Worm (Caenorhabditis elegans) whole organism, L4 larva: ENCODE data around the gene his-38.

ENCODE experiments used
- F49E8.2 ChIP-seq: sonication (generic microtip); optimal IDR thresholded peaks from 2 replicates; lab custom pipeline; 2016; ENCODE audit warnings: missing compliant biosample characterization, mild to moderate bottlenecking, missing genetic modification characterization, borderline replicate concordance
- aha-1 ChIP-seq: fragments of 150-350 bp; peaks from one replicate; lab custom pipeline; 2014; ENCODE audit warnings: missing biosample characterization, missing genetic modification characterization
- dpl-1 ChIP-seq: fragments of 150-350 bp; optimal IDR thresholded peaks from 2 replicates; lab custom pipeline; 2014; ENCODE audit warnings: missing biosample characterization, missing genetic modification reagents, missing genetic modification characterization
- lin-13 ChIP-seq: fragments of 150-350 bp; optimal IDR thresholded peaks from 2 replicates; lab custom pipeline; 2014; ENCODE audit warnings: missing biosample characterization, missing genetic modification reagents, missing genetic modification characterization
- pha-4 ChIP-seq, 2 experiments: fragments of 150-350 bp in 1 of 2; fragments of 200-800 bp in 1 of 2; sonication (Bioruptor generic) in 1 of 2; IDR thresholded peaks in 1 of 2; optimal IDR thresholded peaks in 1 of 2; 2 replicates each; pipeline versions ENCODE4 v1.3.6 to Lab custom; 2014 to 2022; ENCODE audit warnings: missing genetic modification characterization in 2 of 2, missing genetic modification reagents in 2 of 2, missing biosample characterization in 1 of 2, missing compliant biosample characterization in 1 of 2
- php-3 ChIP-seq: fragments of 200-800 bp; sonication (Bioruptor generic); IDR thresholded peaks from 2 replicates; pipeline ENCODE4 v1.3.6; 2022; ENCODE audit warnings: missing genetic modification reagents, missing genetic modification characterization, missing compliant biosample characterization
- spr-3 ChIP-seq: fragments of 200-800 bp; sonication (Bioruptor generic); optimal IDR thresholded peaks from 2 replicates; lab custom pipeline; 2018; ENCODE audit warnings: mild to moderate bottlenecking, missing genetic modification characterization, missing compliant biosample characterization

DNA sequence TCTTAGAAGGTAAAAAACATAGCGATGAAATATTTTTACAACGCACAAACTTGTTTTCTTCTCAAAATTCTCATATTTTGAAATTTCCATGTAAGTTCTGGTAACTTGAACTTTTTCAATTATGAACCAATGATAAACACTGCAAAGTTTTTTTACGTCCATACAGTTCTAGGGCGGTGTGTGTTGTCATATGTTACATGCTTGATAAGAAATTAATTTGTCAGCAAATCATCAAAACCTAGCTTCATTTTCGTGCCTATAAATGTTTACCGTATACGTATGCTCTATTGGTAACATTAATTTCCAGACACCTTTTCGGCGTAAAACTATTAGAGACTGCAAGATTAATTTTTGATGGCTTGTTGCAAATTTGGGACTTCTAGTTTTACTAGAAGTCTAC, 33.5 kb upstream of the his-38 start:
- TF ChIP-seq dpl-1 (GFP tag; lab: Kevin White, UChicago) = no peak
- TF ChIP-seq php-3 (GFP tag; lab: Robert Waterston, UW) = no peak
- no peak for TF ChIP-seq spr-3 (GFP tag; lab: Kevin White, UChicago)
- no peak for TF ChIP-seq pha-4 (GFP tag; IDR thresholded peaks at IDR 0.05; lab: Robert Waterston, UW)
- no peak for TF ChIP-seq pha-4 (tag; optimal IDR thresholded peaks at IDR 0.05; lab: Kevin White, UChicago)
- TF ChIP-seq lin-13 (GFP tag; lab: Kevin White, UChicago) = no peak
- TF ChIP-seq F49E8.2 = no peak
- TF ChIP-seq aha-1 (tag; lab: Kevin White, UChicago) = no peak
